Worm (Caenorhabditis elegans) whole organism, early embryonic: Measurements from ENCODE around the gene F52H2.15.

Experiments used
- B0310.2 ChIP-seq: sonication (generic microtip); optimal IDR thresholded peaks from 2 replicates; lab custom pipeline; 2016; ENCODE audit warnings: mild to moderate bottlenecking, missing genetic modification characterization, missing compliant biosample characterization
- F13C5.2 ChIP-seq: sonication (generic microtip); optimal IDR thresholded peaks from 2 replicates; lab custom pipeline; 2017; ENCODE audit warnings: mild to moderate bottlenecking, missing genetic modification characterization, inconsistent platforms, missing compliant biosample characterization
- aly-1 ChIP-seq: sonication (generic microtip); optimal IDR thresholded peaks from 2 replicates; lab custom pipeline; 2016; ENCODE audit warnings: missing genetic modification characterization, missing compliant biosample characterization
- ama-1 ChIP-seq: fragments of 150-350 bp; optimal IDR thresholded peaks from 2 replicates; lab custom pipeline; 2014
- ceh-13 ChIP-seq: fragments of 200-800 bp; sonication (Bioruptor generic); optimal IDR thresholded peaks from 2 replicates; lab custom pipeline; 2018; ENCODE audit warnings: mild to moderate bottlenecking, missing genetic modification characterization, missing compliant biosample characterization
- ceh-36 ChIP-seq: sonication (generic microtip); optimal IDR thresholded peaks from 2 replicates; lab custom pipeline; 2016; ENCODE audit warnings: missing genetic modification characterization, inconsistent platforms, missing compliant biosample characterization
- ets-7 ChIP-seq: sonication (generic microtip); optimal IDR thresholded peaks from 2 replicates; lab custom pipeline; 2016; ENCODE audit warnings: missing genotype, missing genetic modification characterization, missing compliant biosample characterization
- flt-1 ChIP-seq: fragments of 200-800 bp; sonication (Bioruptor generic); IDR thresholded peaks from 2 replicates; pipeline ENCODE4 v1.3.6; 2022; ENCODE audit warnings: missing genetic modification characterization, missing compliant biosample characterization
- hmbx-1 ChIP-seq: sonication (generic microtip); optimal IDR thresholded peaks from 2 replicates; lab custom pipeline; 2016; ENCODE audit warnings: mild to moderate bottlenecking, missing genetic modification characterization, missing compliant biosample characterization
- hmg-4 ChIP-seq: fragments of 200-800 bp; sonication (Bioruptor generic); optimal IDR thresholded peaks from 2 replicates; lab custom pipeline; 2018; ENCODE audit warnings: mild to moderate bottlenecking, missing genetic modification characterization, missing compliant biosample characterization
- hnd-1 ChIP-seq: sonication (generic microtip); optimal IDR thresholded peaks from 2 replicates; lab custom pipeline; 2016; ENCODE audit warnings: missing genetic modification characterization, missing compliant biosample characterization
- pes-1 ChIP-seq: fragments of 200-800 bp; sonication (Bioruptor generic); IDR thresholded peaks from 2 replicates; pipeline ENCODE4 v1.3.6; 2022; ENCODE audit warnings: missing genetic modification reagents, missing genetic modification characterization, missing compliant biosample characterization
- scrt-1 ChIP-seq: fragments of 200-800 bp; sonication (Bioruptor generic); IDR thresholded peaks from 2 replicates; pipeline ENCODE4 v1.3.6; 2022; ENCODE audit warnings: missing genetic modification characterization, missing compliant biosample characterization
- sea-1 ChIP-seq: fragments of 200-800 bp; sonication (Bioruptor generic); conservative IDR thresholded peaks from 2 replicates; pipeline ENCODE4 v1.3.6; 2022; ENCODE audit warnings: missing genetic modification characterization, missing compliant biosample characterization
- tbx-11 ChIP-seq: fragments of 200-800 bp; sonication (Bioruptor generic); IDR thresholded peaks from 2 replicates; pipeline ENCODE4 v1.3.6; 2022; ENCODE audit warnings: missing genetic modification characterization, missing compliant biosample characterization
- tbx-37 ChIP-seq: fragments of 200-800 bp; sonication (Bioruptor generic); conservative IDR thresholded peaks from 2 replicates; pipeline ENCODE4 v1.3.6; 2022; ENCODE audit warnings: missing genetic modification reagents, missing genetic modification characterization, missing compliant biosample characterization
- tra-4 ChIP-seq: sonication (generic microtip); optimal IDR thresholded peaks from 2 replicates; lab custom pipeline; 2017; ENCODE audit warnings: missing genetic modification characterization, missing compliant biosample characterization

Gene F52H2.15

ce11 chrX:2564047-2564446 lies 1.1 kb upstream of the F52H2.15 start, which contains the start of gene dhcr-24:
Gene dhcr-24 (minus strand): TSS chrX:2564147.
- no peak for TF ChIP-seq ceh-13 (GFP tag; lab: Kevin White, UChicago)
- TF ChIP-seq tbx-11, result no peak
- TF ChIP-seq ets-7 (tag; lab: Kevin White, UChicago), result no peak
- TF ChIP-seq pes-1 (GFP tag; lab: Robert Waterston, UW), result no peak
- no peak for TF ChIP-seq ama-1
- no peak for TF ChIP-seq ceh-36 (tag; lab: Kevin White, UChicago)
- no peak for TF ChIP-seq tra-4
- TF ChIP-seq flt-1 (GFP tag; lab: Robert Waterston, UW), result no peak
- TF ChIP-seq hnd-1, result no peak
- TF ChIP-seq hmbx-1 (tag; lab: Kevin White, UChicago), result no peak
- TF ChIP-seq tbx-37, result no peak
- no peak for TF ChIP-seq B0310.2
- no peak for TF ChIP-seq aly-1
- TF ChIP-seq F13C5.2, result no peak
- TF ChIP-seq scrt-1, result no peak

DNA sequence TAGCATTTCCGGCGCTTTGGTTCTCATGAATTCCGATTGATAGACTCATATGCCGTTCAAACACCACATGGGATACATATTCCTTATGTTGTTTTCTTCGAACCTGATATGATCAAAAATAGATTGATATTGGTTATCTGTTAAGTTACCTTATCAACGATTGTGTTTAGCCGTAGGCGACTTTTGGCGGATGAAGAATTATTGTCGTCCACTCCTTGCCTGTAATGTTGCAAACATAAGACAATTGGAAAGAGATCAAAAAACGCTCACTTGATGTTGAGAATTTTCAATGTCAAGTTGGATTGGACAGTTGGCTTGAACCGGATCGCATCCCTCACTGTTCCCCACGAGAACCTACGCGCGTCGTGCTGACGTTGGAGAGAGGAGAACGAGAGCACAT lies 2.6 kb downstream of the F52H2.15 start:
- TF ChIP-seq hmbx-1 (tag; lab: Kevin White, UChicago) (no peak), ceh-13 (GFP tag; lab: Kevin White, UChicago) (no peak), tbx-37 (no peak), F13C5.2 (no peak), sea-1 (no peak), hmg-4 (GFP tag; lab: Kevin White, UChicago) (no peak), flt-1 (GFP tag; lab: Robert Waterston, UW) (no peak), ama-1 (no peak), hnd-1 (no peak), pes-1 (GFP tag; lab: Robert Waterston, UW) (no peak), tbx-11 (no peak), aly-1 (no peak), B0310.2 (no peak), ceh-36 (tag; lab: Kevin White, UChicago) (no peak)

- no peak for TF ChIP-seq hmbx-1 (tag; lab: Kevin White, UChicago)
- TF ChIP-seq tbx-11, result no peak
- TF ChIP-seq aly-1, result no peak
- TF ChIP-seq F13C5.2, result no peak
Observed at ce11 chrX:2569040-2569439, 3.9 kb downstream of the F52H2.15 start.

DNA sequence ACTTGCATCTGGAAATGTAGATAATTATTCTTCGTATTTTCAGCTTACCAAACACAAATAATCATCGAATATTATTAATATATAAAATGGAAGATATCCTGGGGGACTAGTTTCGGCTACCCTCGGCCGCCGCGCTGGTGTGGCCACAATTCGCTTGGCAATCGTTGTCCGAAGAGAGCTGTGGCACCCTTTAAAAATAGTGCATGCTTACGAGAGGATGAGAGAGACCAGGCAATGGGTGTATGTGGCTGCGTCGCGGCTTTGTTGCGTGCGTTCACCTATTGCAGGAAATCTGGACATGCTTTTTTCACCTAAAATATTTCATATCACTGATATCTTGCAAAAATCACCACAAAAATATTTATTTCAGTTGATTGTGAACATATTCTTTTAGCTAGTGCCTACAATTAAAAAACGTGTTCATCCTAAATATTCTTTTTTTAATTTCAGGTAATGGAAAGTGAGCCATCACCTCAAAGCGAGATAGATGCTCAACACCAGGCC lies 7.5 kb downstream of the F52H2.15 start, which contains the start of the genes ccd-5 and F52H2.1:
Gene ccd-5 (minus strand): TSS at position 8 of the 504 bp plus-strand sequence.
Gene F52H2.1 (plus strand): TSS at position 454 of the 504 bp plus-strand sequence.
- TF ChIP-seq hmg-4 (GFP tag; lab: Kevin White, UChicago) (peak; percentile 53), tbx-11 (no peak), F13C5.2 (peak; percentile 66), ets-7 (tag; lab: Kevin White, UChicago) (no peak)

- TF ChIP-seq pes-1 (GFP tag; lab: Robert Waterston, UW) (no peak), aly-1 (no peak), ets-7 (tag; lab: Kevin White, UChicago) (no peak), tbx-37 (no peak), F13C5.2 (no peak), hmg-4 (GFP tag; lab: Kevin White, UChicago) (no peak), B0310.2 (no peak), flt-1 (GFP tag; lab: Robert Waterston, UW) (no peak), hnd-1 (no peak), ama-1 (no peak), ceh-13 (GFP tag; lab: Kevin White, UChicago) (no peak), scrt-1 (no peak), sea-1 (no peak), tbx-11 (no peak), hmbx-1 (tag; lab: Kevin White, UChicago) (no peak), tra-4 (no peak), ceh-36 (tag; lab: Kevin White, UChicago) (no peak)
Observed at ce11 chrX:2577442-2577841, 12.3 kb downstream of the F52H2.15 start, which contains the start of gene ttr-42. Gene ttr-42 (plus strand): TSS chrX:2577742.

ce11 chrX:2580524-2580981 lies 15.4 kb downstream of the F52H2.15 start, which contains the start of gene H01M10.1:
Gene H01M10.1 (minus strand): TSS chrX:2580574.
- TF ChIP-seq ets-7 (tag; lab: Kevin White, UChicago) (no peak), flt-1 (GFP tag; lab: Robert Waterston, UW) (no peak), tra-4 (no peak), ceh-13 (GFP tag; lab: Kevin White, UChicago) (no peak), scrt-1 (no peak), ama-1 (no peak), B0310.2 (no peak), tbx-37 (no peak), aly-1 (no peak), ceh-36 (tag; lab: Kevin White, UChicago) (no peak)

DNA sequence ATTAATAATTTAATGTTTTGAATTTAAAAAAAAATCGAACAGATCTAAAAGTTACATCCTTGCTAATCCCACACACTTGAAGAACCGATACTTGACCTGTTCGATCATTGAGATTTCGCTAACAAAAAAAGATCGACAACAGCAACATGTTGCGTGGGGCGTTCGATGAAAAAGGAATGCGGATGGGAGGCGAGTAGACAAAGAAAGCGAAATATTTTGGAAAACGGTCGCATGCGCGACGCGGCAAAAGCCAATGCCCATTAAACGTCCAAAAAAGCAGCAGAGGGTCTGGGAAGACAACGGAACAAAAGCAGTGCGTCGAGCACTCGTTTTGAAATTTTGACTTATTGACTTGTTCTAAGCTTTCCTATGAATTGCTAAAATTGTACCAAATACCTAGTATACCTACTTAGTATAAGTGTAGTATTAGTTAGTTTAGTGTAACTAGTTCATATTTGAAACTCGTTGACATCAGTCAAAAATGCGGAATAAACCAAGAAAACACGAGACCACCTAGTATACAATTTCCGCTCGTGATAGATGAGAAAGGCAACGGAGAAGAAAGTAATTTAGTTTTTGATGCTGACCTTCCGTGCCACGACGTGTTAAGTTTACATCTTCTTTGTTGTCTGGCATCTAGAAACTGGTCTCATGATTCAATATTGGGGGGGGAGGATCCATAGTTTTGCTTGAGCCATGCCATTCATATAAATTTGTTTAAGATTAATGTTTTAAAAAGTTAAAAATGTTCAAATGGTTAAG lies 16.9 kb downstream of the F52H2.15 start:
- no peak for TF ChIP-seq sea-1
- no peak for TF ChIP-seq aly-1
- no peak for TF ChIP-seq F13C5.2
- no peak for TF ChIP-seq pes-1 (GFP tag; lab: Robert Waterston, UW)
- no peak for TF ChIP-seq flt-1 (GFP tag; lab: Robert Waterston, UW)
- no peak for TF ChIP-seq scrt-1
- TF ChIP-seq hnd-1, result no peak
- no peak for TF ChIP-seq tbx-37
- TF ChIP-seq ceh-36 (tag; lab: Kevin White, UChicago), result no peak
- no peak for TF ChIP-seq hmg-4 (GFP tag; lab: Kevin White, UChicago)
- no peak for TF ChIP-seq tra-4

DNA sequence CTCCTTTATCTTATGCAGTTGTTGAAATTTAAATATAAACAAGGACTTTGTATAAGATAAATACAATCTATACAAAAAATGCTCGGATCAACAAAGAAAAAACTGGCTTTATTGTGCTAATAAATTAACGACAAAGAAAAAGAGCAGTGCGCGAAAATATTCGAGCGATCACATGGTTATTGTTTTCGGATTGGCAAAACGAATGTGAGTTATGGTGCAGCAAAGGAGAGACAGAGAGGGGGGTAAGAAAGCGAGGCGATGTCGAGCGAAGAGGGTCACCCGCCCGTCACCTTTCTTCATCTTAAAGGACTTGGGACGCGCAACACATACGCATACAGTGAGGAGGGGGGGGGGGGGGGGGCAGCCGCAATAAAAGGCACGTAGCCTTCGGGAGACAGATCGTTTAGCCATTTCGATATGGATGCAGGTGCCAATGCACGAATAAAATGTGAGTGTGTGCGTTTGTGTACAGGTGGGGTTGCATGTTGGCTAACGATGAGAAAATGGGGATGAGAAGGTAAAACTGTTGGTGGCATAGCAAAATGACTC lies 18.1 kb downstream of the F52H2.15 start:
- TF ChIP-seq tbx-37, result no peak
- no peak for TF ChIP-seq scrt-1
- TF ChIP-seq ceh-36 (tag; lab: Kevin White, UChicago), result no peak
- no peak for TF ChIP-seq tbx-11
- no peak for TF ChIP-seq hnd-1
- no peak for TF ChIP-seq B0310.2
- no peak for TF ChIP-seq aly-1
- 0 out of 2 replicates have a peak, but pooled peaks have one; percentile 31 for TF ChIP-seq sea-1
- no peak for TF ChIP-seq hmbx-1 (tag; lab: Kevin White, UChicago)
- no peak for TF ChIP-seq pes-1 (GFP tag; lab: Robert Waterston, UW)
- peak; percentile 87 for TF ChIP-seq hmg-4 (GFP tag; lab: Kevin White, UChicago)
- no peak for TF ChIP-seq F13C5.2
